6 worm cellular contexts compared by ENCODE assay signal in the genomic region with DNA sequence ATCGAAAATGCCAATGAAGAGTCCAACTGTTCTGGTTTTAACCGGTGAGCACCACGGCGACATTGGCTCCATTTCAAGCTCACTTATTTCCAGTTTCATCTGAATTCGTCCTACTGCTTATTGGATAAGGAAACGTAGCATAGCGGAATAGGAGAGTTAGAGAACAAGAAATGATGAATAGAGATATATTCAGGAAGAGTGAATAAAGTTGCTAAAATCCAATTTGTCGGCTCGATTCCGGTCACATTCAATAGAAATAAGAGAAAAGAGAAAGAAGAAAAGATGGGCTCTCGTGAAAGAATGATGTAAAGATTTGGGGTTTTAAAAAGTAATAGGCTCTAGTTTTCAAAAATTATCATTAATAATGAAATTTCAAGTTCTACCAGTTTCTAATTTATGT.
TF ChIP-seq lines count a peak whose summit lies in the region.

No protein-coding gene starts in this region.

TF ChIP-seq in whole organism, L1 larva, 84 proteins besides CTCF, POLR2A, EP300 and RAD21:
- peak; percentile 61 for TF ChIP-seq lin-14 (GFP tag; optimal IDR thresholded peaks at IDR 0.05; lab: Kevin White, UChicago)
- TF ChIP-seq fkh-10 (GFP tag; optimal IDR thresholded peaks at IDR 0.05; lab: Kevin White, UChicago), result peak; percentile 83
- peak; percentile 19 for TF ChIP-seq xbp-1 (tag; optimal IDR thresholded peaks at IDR 0.05; lab: Kevin White, UChicago)
- no peak for TF ChIP-seq nhr-20 (tag; optimal IDR thresholded peaks at IDR 0.05; lab: Kevin White, UChicago)
- peak; percentile 59 for TF ChIP-seq ces-1 (GFP tag; optimal IDR thresholded peaks at IDR 0.05; lab: Kevin White, UChicago)

TF ChIP-seq in whole organism, L2 larva, 48 proteins besides CTCF, POLR2A, EP300 and RAD21:
- TF ChIP-seq ceh-82 (tag; optimal IDR thresholded peaks at IDR 0.05; lab: Kevin White, UChicago), result no peak
- no peak for TF ChIP-seq lin-39 (tag; optimal IDR thresholded peaks at IDR 0.05; lab: Kevin White, UChicago)
- peak; percentile 6 for TF ChIP-seq F13H6.1 (tag; optimal IDR thresholded peaks at IDR 0.05; lab: Kevin White, UChicago)

TF ChIP-seq in whole organism, L3 larva, 47 proteins besides CTCF, POLR2A, EP300 and RAD21:
- no peak for TF ChIP-seq eor-1 (tag; optimal IDR thresholded peaks at IDR 0.05; lab: Kevin White, UChicago)
- TF ChIP-seq fkh-10 (GFP tag; optimal IDR thresholded peaks at IDR 0.05; lab: Kevin White, UChicago), result peak; percentile 95
TF ChIP-seq in whole organism, L3 larva: peak in this region for 1.

TF ChIP-seq in whole organism, L4 larva, 104 proteins besides CTCF, POLR2A, EP300 and RAD21:
- no peak for TF ChIP-seq zip-2 (tag; optimal IDR thresholded peaks at IDR 0.05; lab: Kevin White, UChicago)
- TF ChIP-seq fkh-10 (GFP tag; optimal IDR thresholded peaks at IDR 0.05; lab: Kevin White, UChicago), result peak; percentile 94
- TF ChIP-seq ztf-11 (tag; optimal IDR thresholded peaks at IDR 0.05; lab: Kevin White, UChicago), result no peak
- peak; percentile 75 for TF ChIP-seq ces-1 (GFP tag; optimal IDR thresholded peaks at IDR 0.05; lab: Kevin White, UChicago)
- TF ChIP-seq unc-130 (GFP tag; optimal IDR thresholded peaks at IDR 0.05; lab: Kevin White, UChicago), result no peak
- no peak for TF ChIP-seq jun-1 (tag; optimal IDR thresholded peaks at IDR 0.05; lab: Kevin White, UChicago)
- no peak for TF ChIP-seq mes-2 (tag; optimal IDR thresholded peaks at IDR 0.05; lab: Kevin White, UChicago; ENCODE audit: poor library complexity, severe bottlenecking)
- no peak for TF ChIP-seq gei-8 (GFP tag; optimal IDR thresholded peaks at IDR 0.05; lab: Kevin White, UChicago)
- TF ChIP-seq fos-1 (tag; optimal IDR thresholded peaks at IDR 0.05; lab: Kevin White, UChicago), result no peak
- TF ChIP-seq tra-1 (GFP tag; IDR thresholded peaks at IDR 0.05; lab: Robert Waterston, UW), result no peak
- TF ChIP-seq ctbp-1 (GFP tag; IDR thresholded peaks at IDR 0.05; lab: Robert Waterston, UW), result peak; percentile 57; the same call in 1 of the 2 replicates
- TF ChIP-seq F44E2.7 (GFP tag; IDR thresholded peaks at IDR 0.05; lab: Robert Waterston, UW), result no peak

TF ChIP-seq in whole organism, late embryonic, 69 proteins besides CTCF, POLR2A, EP300 and RAD21:
- TF ChIP-seq madf-2 (tag; optimal IDR thresholded peaks at IDR 0.05; lab: Kevin White, UChicago) (no peak), fkh-10 (GFP tag; optimal IDR thresholded peaks at IDR 0.05; lab: Kevin White, UChicago) (peak; percentile 11), unc-42 (tag; optimal IDR thresholded peaks at IDR 0.05; lab: Kevin White, UChicago) (peak; percentile 97)

TF ChIP-seq in whole organism, mixed stage, embryonic, 35 proteins besides CTCF, POLR2A, EP300 and RAD21:
- TF ChIP-seq blmp-1 (tag; optimal IDR thresholded peaks at IDR 0.05; lab: Kevin White, UChicago), result no peak
- TF ChIP-seq nhr-237 (tag; optimal IDR thresholded peaks at IDR 0.05; lab: Kevin White, UChicago), result no peak
- peak; percentile 97 for TF ChIP-seq ces-1 (GFP tag; optimal IDR thresholded peaks at IDR 0.05; lab: Kevin White, UChicago)
- no peak for TF ChIP-seq nhr-76 (tag; optimal IDR thresholded peaks at IDR 0.05; lab: Kevin White, UChicago)
TF ChIP-seq in whole organism, mixed stage, embryonic: peak in this region for 1.
